Fruit fly (Drosophila melanogaster) whole organism, wandering third instar larva: Measurements from ENCODE around the gene mthl7.

Experiments used
- Abd-B ChIP-seq: fragments of >200 bp; optimal IDR thresholded peaks from 2 replicates; lab custom pipeline; 2017; ENCODE audit warnings: missing biosample characterization, missing genetic modification characterization
- CG32264 ChIP-seq: fragments of 200-800 bp; sonication (Bioruptor generic); optimal IDR thresholded peaks from 2 replicates; lab custom pipeline; 2016; ENCODE audit warnings: missing biosample characterization, missing genetic modification characterization
- CG9705 ChIP-seq: fragments of 200-800 bp; sonication (Bioruptor generic); optimal IDR thresholded peaks from 2 replicates; lab custom pipeline; 2018; ENCODE audit warnings: missing biosample characterization, mild to moderate bottlenecking, missing genetic modification characterization
- CrebA ChIP-seq: fragments of 200-800 bp; sonication (Bioruptor generic); optimal IDR thresholded peaks from 2 replicates; lab custom pipeline; 2016; ENCODE audit warnings: missing biosample characterization, mild to moderate bottlenecking, missing genetic modification characterization, borderline replicate concordance
- Dfd ChIP-seq: fragments of >200 bp; optimal IDR thresholded peaks from 2 replicates; lab custom pipeline; 2017; ENCODE audit warnings: missing biosample characterization, missing genetic modification characterization
- Dif ChIP-seq: fragments of 200-275, 200-300 bp; sonication (Bioruptor generic); optimal IDR thresholded peaks from 2 replicates; lab custom pipeline; 2018; ENCODE audit warnings: missing biosample characterization, missing genetic modification characterization; ENCODE audit not compliant: partially characterized antibody
- GATAd ChIP-seq: sonication (Bioruptor generic); optimal IDR thresholded peaks from 2 replicates; lab custom pipeline; 2016; ENCODE audit warnings: missing biosample characterization, missing genetic modification characterization
- HLH106 ChIP-seq: fragments of 200-800 bp; optimal IDR thresholded peaks from 3 replicates; lab custom pipeline; 2019; ENCODE audit warnings: missing biosample characterization, mild to moderate bottlenecking, missing genetic modification characterization, moderate library complexity
- Hnf4 ChIP-seq: fragments of 200-800 bp; sonication (Bioruptor generic); optimal IDR thresholded peaks from 2 replicates; lab custom pipeline; 2016; ENCODE audit warnings: missing biosample characterization, mild to moderate bottlenecking, missing genetic modification characterization
- Hr78 ChIP-seq: fragments of >200 bp; optimal IDR thresholded peaks from 2 replicates; lab custom pipeline; 2017; ENCODE audit warnings: missing biosample characterization, missing genetic modification characterization
- Hr83 ChIP-seq: fragments of 200-300 bp; sonication (Bioruptor generic); optimal IDR thresholded peaks from 2 replicates; lab custom pipeline; 2016; ENCODE audit warnings: missing biosample characterization, mild to moderate bottlenecking, missing genetic modification characterization, moderate library complexity; ENCODE audit not compliant: poor library complexity, severe bottlenecking
- Jra ChIP-seq: sonication (Bioruptor generic); optimal IDR thresholded peaks from 2 replicates; lab custom pipeline; 2016; ENCODE audit warnings: missing biosample characterization, missing genetic modification characterization
- Mio ChIP-seq: sonication (Bioruptor generic); optimal IDR thresholded peaks from 2 replicates; lab custom pipeline; 2016; ENCODE audit warnings: missing biosample characterization, missing genetic modification characterization
- Myc ChIP-seq: fragments of >200 bp; optimal IDR thresholded peaks from 2 replicates; lab custom pipeline; 2017
- N ChIP-seq: fragments of >200 bp; optimal IDR thresholded peaks from 2 replicates; lab custom pipeline; 2018; ENCODE audit warnings: missing biosample characterization, missing external identifiers, missing genetic modification characterization
- OdsH ChIP-seq: fragments of 200-800 bp; sonication (Bioruptor generic); optimal IDR thresholded peaks from 2 replicates; lab custom pipeline; 2016; ENCODE audit warnings: missing biosample characterization, mild to moderate bottlenecking, missing genetic modification characterization
- Rel ChIP-seq, 2 experiments: fragments of 200-800 bp; sonication (Bioruptor generic) in 1 of 2; optimal IDR thresholded peaks; 2 replicates in 1 of 2; 3 replicates in 1 of 2; lab custom pipeline; 2016 to 2019; ENCODE audit warnings: mild to moderate bottlenecking in 2 of 2, missing biosample characterization in 2 of 2, missing genetic modification characterization in 2 of 2, moderate library complexity in 1 of 2
- Sp1 ChIP-seq: fragments of 200-800 bp; sonication (Bioruptor generic); optimal IDR thresholded peaks from 3 replicates; lab custom pipeline; 2019; ENCODE audit warnings: missing biosample characterization, mild to moderate bottlenecking, missing genetic modification characterization, moderate library complexity
- Vsx2 ChIP-seq: fragments of 200-300, 225-300 bp; sonication (Bioruptor generic); optimal IDR thresholded peaks from 2 replicates; lab custom pipeline; 2018; ENCODE audit warnings: missing biosample characterization, missing genetic modification characterization; ENCODE audit not compliant: partially characterized antibody
- br ChIP-seq: fragments of 200-800 bp; sonication (Bioruptor generic); optimal IDR thresholded peaks from 2 replicates; lab custom pipeline; 2016; ENCODE audit warnings: missing biosample characterization, missing genetic modification characterization
- brk ChIP-seq: fragments of 200-800 bp; sonication (Bioruptor generic); optimal IDR thresholded peaks from 2 replicates; lab custom pipeline; 2016; ENCODE audit warnings: missing biosample characterization, mild to moderate bottlenecking, missing genetic modification characterization
- dl ChIP-seq, 2 experiments: fragments of 175-275, 200-275 bp in 1 of 2; fragments of 200-275 bp in 1 of 2; sonication (Bioruptor generic); optimal IDR thresholded peaks; lab custom pipeline; 2018; ENCODE audit warnings: mild to moderate bottlenecking in 2 of 2, missing biosample characterization in 2 of 2, missing genetic modification characterization in 2 of 2, moderate library complexity in 2 of 2; ENCODE audit not compliant: partially characterized antibody in 2 of 2, insufficient read depth in 1 of 2
- dmrt93B ChIP-seq: fragments of 200-800 bp; sonication (Bioruptor generic); optimal IDR thresholded peaks from 2 replicates; lab custom pipeline; 2018; ENCODE audit warnings: missing biosample characterization, mild to moderate bottlenecking, missing genetic modification characterization
- dsf ChIP-seq: sonication (Bioruptor generic); optimal IDR thresholded peaks from 2 replicates; lab custom pipeline; 2016; ENCODE audit warnings: missing biosample characterization, missing genetic modification characterization, borderline replicate concordance
- ey ChIP-seq: fragments of 200-800 bp; sonication (Bioruptor generic); optimal IDR thresholded peaks from 2 replicates; lab custom pipeline; 2016; ENCODE audit warnings: missing biosample characterization, missing genetic modification characterization
- foxo ChIP-seq, 2 experiments: fragments of 200-800 bp; sonication (Bioruptor generic); optimal IDR thresholded peaks; 2 replicates in 1 of 2; 3 replicates in 1 of 2; lab custom pipeline; 2016 to 2017; ENCODE audit warnings: missing biosample characterization in 2 of 2, missing genetic modification characterization in 2 of 2
- fru ChIP-seq: fragments of 200-800 bp; sonication (Bioruptor generic); optimal IDR thresholded peaks from 3 replicates; lab custom pipeline; 2016; ENCODE audit warnings: missing biosample characterization, mild to moderate bottlenecking, missing genetic modification characterization
- h ChIP-seq: fragments of 200-800 bp; sonication (Bioruptor generic); optimal IDR thresholded peaks from 3 replicates; lab custom pipeline; 2016; ENCODE audit warnings: missing biosample characterization, mild to moderate bottlenecking, missing genetic modification characterization
- jim ChIP-seq: fragments of 175-275, 200-325 bp; sonication (Bioruptor generic); optimal IDR thresholded peaks from 2 replicates; lab custom pipeline; 2016; ENCODE audit warnings: missing biosample characterization, mild to moderate bottlenecking, missing genetic modification characterization
- lola ChIP-seq: fragments of >200 bp; optimal IDR thresholded peaks from 2 replicates; lab custom pipeline; 2017; ENCODE audit warnings: missing biosample characterization, missing genetic modification characterization
- pan ChIP-seq: fragments of >200 bp; optimal IDR thresholded peaks from 2 replicates; lab custom pipeline; 2017
- psq ChIP-seq: fragments of 200-800 bp; sonication (Bioruptor generic); optimal IDR thresholded peaks from 3 replicates; lab custom pipeline; 2017; ENCODE audit warnings: missing biosample characterization, mild to moderate bottlenecking, missing genetic modification characterization, moderate library complexity
- rgr ChIP-seq: fragments of 200-800 bp; sonication (Bioruptor generic); optimal IDR thresholded peaks from 3 replicates; lab custom pipeline; 2016; ENCODE audit warnings: missing biosample characterization, mild to moderate bottlenecking, missing genetic modification characterization
- sage ChIP-seq: fragments of 200-800 bp; sonication (Bioruptor generic); optimal IDR thresholded peaks from 2 replicates; lab custom pipeline; 2016; ENCODE audit warnings: missing biosample characterization, mild to moderate bottlenecking, missing genetic modification characterization
- sv ChIP-seq: fragments of 200-800 bp; sonication (Bioruptor generic); optimal IDR thresholded peaks from 3 replicates; lab custom pipeline; 2016; ENCODE audit warnings: missing biosample characterization, missing genetic modification characterization
- tai ChIP-seq: sonication (Bioruptor generic); optimal IDR thresholded peaks from 2 replicates; lab custom pipeline; 2016; ENCODE audit warnings: missing biosample characterization, missing genetic modification characterization
- usp ChIP-seq: fragments of >200 bp; optimal IDR thresholded peaks from 2 replicates; lab custom pipeline; 2017; ENCODE audit warnings: missing biosample characterization, missing genetic modification characterization
- woc ChIP-seq: sonication (Bioruptor generic); optimal IDR thresholded peaks from 2 replicates; lab custom pipeline; 2016; ENCODE audit warnings: missing biosample characterization, mild to moderate bottlenecking, missing genetic modification characterization

mthl7 gene

dm6 chr3L:8156199-8156598 is 24.1 kb downstream of the mthl7 start:
- TF ChIP-seq foxo (GFP tag; optimal IDR thresholded peaks at IDR 0.05; lab: Kevin White, UChicago) (peak in 1 of 2 experiments; percentile 49), usp (GFP tag; lab: Kevin White, UChicago) (no peak), OdsH (GFP tag; lab: Kevin White, UChicago) (peak; percentile 43), rgr (GFP tag; lab: Kevin White, UChicago) (peak; percentile 49), fru (GFP tag; lab: Kevin White, UChicago) (peak; percentile 22), woc (no peak), ey (GFP tag; lab: Kevin White, UChicago) (peak; percentile 48), jim (no peak), Sp1 (GFP tag; lab: Kevin White, UChicago) (peak; percentile 43), brk (GFP tag; lab: Kevin White, UChicago) (no peak), sv (no peak), sage (no peak), dsf (GFP tag; lab: Kevin White, UChicago) (no peak), lola (no peak), Hr78 (GFP tag; lab: Kevin White, UChicago) (no peak), h (GFP tag; lab: Kevin White, UChicago) (peak; percentile 48), N (no peak), Mio (GFP tag; lab: Kevin White, UChicago) (no peak), br (peak; percentile 53), Hr83 (GFP tag; lab: Kevin White, UChicago) (no peak), pan (no peak), Jra (GFP tag; lab: Kevin White, UChicago) (no peak), tai (GFP tag; lab: Kevin White, UChicago) (no peak), Vsx2 (GFP tag; lab: Kevin White, UChicago) (no peak), Dfd (no peak), Rel (GFP tag; optimal IDR thresholded peaks at IDR 0.05; lab: Kevin White, UChicago) (no peak), Rel (tag; optimal IDR thresholded peaks at IDR 0.05; lab: Kevin White, UChicago) (no peak), Abd-B (no peak), CG32264 (GFP tag; lab: Kevin White, UChicago) (no peak), Hnf4 (GFP tag; lab: Kevin White, UChicago) (peak; percentile 6), HLH106 (peak; percentile 31), GATAd (no peak), dmrt93B (no peak), CG9705 (GFP tag; lab: Kevin White, UChicago) (no peak), psq (GFP tag; lab: Kevin White, UChicago) (no peak), dl (GFP tag; optimal IDR thresholded peaks at IDR 0.05; lab: Kevin White, UChicago; ENCODE audit: insufficient read depth in 1 of 2, partially characterized antibody in 2 of 2) (no peak), Dif (no peak), Myc (lab: Kevin White, UChicago) (no peak), CrebA (GFP tag; lab: Kevin White, UChicago) (no peak)

- TF ChIP-seq Abd-B (no peak), jim (no peak), Dif (no peak), lola (no peak), Hnf4 (GFP tag; lab: Kevin White, UChicago) (no peak), woc (no peak), dl (GFP tag; optimal IDR thresholded peaks at IDR 0.05; lab: Kevin White, UChicago; ENCODE audit: insufficient read depth in 1 of 2, partially characterized antibody in 2 of 2) (no peak), dmrt93B (no peak), brk (GFP tag; lab: Kevin White, UChicago) (no peak), Dfd (no peak), sv (no peak), N (no peak), usp (GFP tag; lab: Kevin White, UChicago) (no peak), Sp1 (GFP tag; lab: Kevin White, UChicago) (no peak), Rel (GFP tag; optimal IDR thresholded peaks at IDR 0.05; lab: Kevin White, UChicago) (no peak), Rel (tag; optimal IDR thresholded peaks at IDR 0.05; lab: Kevin White, UChicago) (no peak)
Observed at dm6 chr3L:8155324-8155723, 25.0 kb downstream of the mthl7 start.

dm6 chr3L:8154544-8154943 is 25.8 kb downstream of the mthl7 start:
- TF ChIP-seq Abd-B (no peak), dl (GFP tag; optimal IDR thresholded peaks at IDR 0.05; lab: Kevin White, UChicago; ENCODE audit: insufficient read depth in 1 of 2, partially characterized antibody in 2 of 2) (no peak), sage (no peak), Sp1 (GFP tag; lab: Kevin White, UChicago) (no peak), brk (GFP tag; lab: Kevin White, UChicago) (no peak), tai (GFP tag; lab: Kevin White, UChicago) (no peak), woc (no peak), br (no peak), rgr (GFP tag; lab: Kevin White, UChicago) (no peak), Hr78 (GFP tag; lab: Kevin White, UChicago) (no peak), dmrt93B (no peak), fru (GFP tag; lab: Kevin White, UChicago) (no peak), psq (GFP tag; lab: Kevin White, UChicago) (no peak), CG32264 (GFP tag; lab: Kevin White, UChicago) (no peak)
